Worm (Caenorhabditis elegans): ENCODE measurements around the gene let-2.

DNA sequence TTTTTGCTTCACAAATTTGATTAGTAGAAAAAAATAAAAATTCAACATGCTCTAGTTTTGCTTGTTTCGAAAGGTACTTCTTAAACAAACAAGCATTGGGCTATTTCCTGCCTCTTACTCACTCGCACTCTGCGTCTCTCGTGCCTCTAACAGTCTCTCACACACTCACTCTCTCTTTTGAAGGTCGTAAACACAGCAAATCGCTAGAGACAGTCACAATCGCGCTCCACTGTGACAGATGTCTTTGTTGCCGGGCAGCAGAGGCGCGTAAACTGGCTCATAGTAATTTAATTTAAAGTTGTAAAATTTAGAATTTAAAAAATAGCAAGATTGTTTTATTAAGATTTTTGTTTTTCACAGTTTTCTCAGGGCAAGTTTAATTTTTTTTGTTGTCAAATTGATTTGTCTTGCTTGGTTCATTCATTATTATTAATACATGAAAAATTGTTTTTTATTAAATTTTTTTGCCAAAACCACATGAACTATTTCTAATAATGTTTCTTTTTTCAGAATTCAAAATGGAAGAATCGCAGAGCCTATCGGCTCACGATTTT, 57.1 kb downstream of the let-2 start, which contains the start of gene taf-3:
- TF ChIP-seq nhr-12 (tag; optimal IDR thresholded peaks at IDR 0.05) (no peak), skn-1 (tag; optimal IDR thresholded peaks at IDR 0.05) (no peak), ama-1 (optimal IDR thresholded peaks at IDR 0.05) (no peak), lin-11 (tag; optimal IDR thresholded peaks at IDR 0.05) (peak; percentile 6), mdl-1 (tag; optimal IDR thresholded peaks at IDR 0.05) (no peak), ztf-11 (tag; optimal IDR thresholded peaks at IDR 0.05) (no peak), unc-39 (tag; optimal IDR thresholded peaks at IDR 0.05) (no peak), lin-13 (GFP tag; optimal IDR thresholded peaks at IDR 0.05) (no peak)
